Fruit fly (Drosophila melanogaster) whole organism, embryonic: ENCODE measurements around the gene Rcd2.

Source experiments
- Blimp-1 ChIP-seq: fragments of 200-800 bp; sonication (Bioruptor generic); optimal IDR thresholded peaks from 3 replicates; lab custom pipeline; 2018; ENCODE audit warnings: missing biosample characterization, missing genetic modification characterization, mild to moderate bottlenecking, moderate library complexity, missing genetic modification reagents
- CG10267 ChIP-seq: fragments of 200-800 bp; sonication (Bioruptor generic); optimal IDR thresholded peaks from 2 replicates; lab custom pipeline; 2018; ENCODE audit warnings: missing biosample characterization, mild to moderate bottlenecking, missing genetic modification characterization, moderate library complexity
- CG10979 ChIP-seq: fragments of 200-800 bp; sonication (Bioruptor generic); optimal IDR thresholded peaks from 2 replicates; lab custom pipeline; 2018; ENCODE audit warnings: missing biosample characterization, mild to moderate bottlenecking, missing genetic modification characterization, moderate library complexity
- CG11504 ChIP-seq: fragments of 200-800 bp; sonication (Bioruptor generic); optimal IDR thresholded peaks from 3 replicates; lab custom pipeline; 2019; ENCODE audit warnings: missing biosample characterization, mild to moderate bottlenecking, missing genetic modification characterization, moderate library complexity
- CG13624 ChIP-seq: fragments of 200-800 bp; sonication (Bioruptor generic); optimal IDR thresholded peaks from 2 replicates; lab custom pipeline; 2016; ENCODE audit warnings: missing biosample characterization, missing genetic modification characterization
- CG15011 ChIP-seq: fragments of 200-800 bp; sonication (Bioruptor generic); optimal IDR thresholded peaks from 3 replicates; lab custom pipeline; 2018; ENCODE audit warnings: missing biosample characterization, mild to moderate bottlenecking, missing genetic modification characterization
- CG15269 ChIP-seq: fragments of 200-800 bp; sonication (Bioruptor generic); optimal IDR thresholded peaks from 2 replicates; lab custom pipeline; 2018; ENCODE audit warnings: missing biosample characterization, mild to moderate bottlenecking, missing genetic modification characterization, moderate library complexity
- CG1603 ChIP-seq: fragments of 200-800 bp; sonication (Bioruptor generic); optimal IDR thresholded peaks from 2 replicates; lab custom pipeline; 2019; ENCODE audit warnings: missing biosample characterization, mild to moderate bottlenecking, missing genetic modification characterization, moderate library complexity
- CG16815 ChIP-seq: fragments of 200-800 bp; sonication (Bioruptor generic); optimal IDR thresholded peaks from 3 replicates; lab custom pipeline; 2017; ENCODE audit warnings: missing biosample characterization, mild to moderate bottlenecking, missing genetic modification characterization
- CG17359 ChIP-seq: fragments of 200-800 bp; sonication (Bioruptor generic); optimal IDR thresholded peaks from 3 replicates; lab custom pipeline; 2018; ENCODE audit warnings: missing biosample characterization, mild to moderate bottlenecking, missing genetic modification characterization, moderate library complexity
- CG17361 ChIP-seq: fragments of 200-800 bp; sonication (Bioruptor generic); IDR thresholded peaks from 3 replicates; pipeline ENCODE4 v1.3.6; 2022; ENCODE audit warnings: missing biosample characterization, missing genetic modification characterization
- CG17385 ChIP-seq: fragments of 200-800 bp; sonication (Bioruptor generic); optimal IDR thresholded peaks from 3 replicates; lab custom pipeline; 2018; ENCODE audit warnings: missing biosample characterization, mild to moderate bottlenecking, missing genetic modification characterization
- CG18476 ChIP-seq: fragments of 200-800 bp; sonication (Bioruptor generic); optimal IDR thresholded peaks from 2 replicates; lab custom pipeline; 2016; ENCODE audit warnings: missing biosample characterization, mild to moderate bottlenecking, missing genetic modification characterization
- CG2889 ChIP-seq: fragments of 200-800 bp; sonication (Bioruptor generic); IDR thresholded peaks from 3 replicates; pipeline ENCODE4 v1.3.6; 2022; ENCODE audit warnings: missing biosample characterization, missing genetic modification characterization
- CG30431 ChIP-seq: fragments of 200-800 bp; sonication (Bioruptor generic); optimal IDR thresholded peaks from 2 replicates; lab custom pipeline; 2017; ENCODE audit warnings: missing biosample characterization, missing genetic modification characterization
- CG34422 ChIP-seq: fragments of 200-800 bp; sonication (Bioruptor generic); IDR thresholded peaks from 3 replicates; pipeline ENCODE4 v1.3.6; 2022; ENCODE audit warnings: missing biosample characterization, missing genetic modification characterization
- CG4360 ChIP-seq: fragments of 200-800 bp; sonication (Bioruptor generic); IDR thresholded peaks from 2 replicates; pipeline ENCODE4 v1.3.6; 2022; ENCODE audit warnings: missing biosample characterization, missing genetic modification characterization
- CG4424 ChIP-seq: fragments of 200-800 bp; sonication (Bioruptor generic); optimal IDR thresholded peaks from 3 replicates; lab custom pipeline; 2016; ENCODE audit warnings: missing biosample characterization, missing genetic modification characterization
- Dad ChIP-seq: fragments of 200-800 bp; sonication (Bioruptor generic); optimal IDR thresholded peaks from 3 replicates; lab custom pipeline; 2016; ENCODE audit warnings: missing biosample characterization, missing genetic modification characterization
- ERR ChIP-seq: fragments of 200-800 bp; sonication (Bioruptor generic); optimal IDR thresholded peaks from 2 replicates; lab custom pipeline; 2016; ENCODE audit warnings: missing biosample characterization, missing genetic modification characterization
- Ets65A ChIP-seq: fragments of 200-800 bp; sonication (Bioruptor generic); peaks from one replicate; lab custom pipeline; 2016; ENCODE audit warnings: missing biosample characterization, missing genetic modification characterization
- H15 ChIP-seq: fragments of 200-800 bp; sonication (Bioruptor generic); IDR thresholded peaks from 3 replicates; pipeline ENCODE4 v1.3.6; 2022; ENCODE audit warnings: missing biosample characterization, missing genetic modification characterization
- Med ChIP-seq: fragments of 200-800 bp; sonication (Bioruptor generic); peaks from one replicate; lab custom pipeline; 2016; ENCODE audit warnings: missing biosample characterization, missing genetic modification characterization, mild to moderate bottlenecking, inconsistent platforms, moderate library complexity
- Mrtf ChIP-seq: fragments of 200-800 bp; sonication (Bioruptor generic); IDR thresholded peaks from 3 replicates; pipeline ENCODE4 v1.3.6; 2022; ENCODE audit warnings: missing biosample characterization, missing genetic modification characterization
- Oaz ChIP-seq: fragments of 200-800 bp; sonication (Bioruptor generic); IDR thresholded peaks from 2 replicates; pipeline ENCODE4 v1.3.6; 2022; ENCODE audit warnings: missing biosample characterization, missing genetic modification characterization
- Sox102F ChIP-seq: fragments of 200-800 bp; sonication (Bioruptor generic); optimal IDR thresholded peaks from 2 replicates; lab custom pipeline; 2018; ENCODE audit warnings: missing biosample characterization, mild to moderate bottlenecking, missing genetic modification characterization, moderate library complexity
- Trl ChIP-seq, 3 experiments: fragments of >200 bp in 2 of 3; fragments of 200-800 bp in 1 of 3; sonication (Bioruptor generic) in 1 of 3; optimal IDR thresholded peaks; 2 replicates in 1 of 3; 3 replicates in 2 of 3; lab custom pipeline; 2016 to 2017; ENCODE audit warnings: missing biosample characterization in 1 of 3, missing genetic modification characterization in 1 of 3
- Xrp1 ChIP-seq: fragments of 200-800 bp; sonication (Bioruptor generic); IDR thresholded peaks from 2 replicates; pipeline ENCODE4 v1.3.6; 2022; ENCODE audit warnings: missing biosample characterization, missing genetic modification characterization
- YL-1 ChIP-seq: fragments of 200-800 bp; sonication (Bioruptor generic); optimal IDR thresholded peaks from 3 replicates; lab custom pipeline; 2017; ENCODE audit warnings: missing biosample characterization, mild to moderate bottlenecking, missing genetic modification characterization
- ara ChIP-seq: fragments of 200-800 bp; sonication (Bioruptor generic); IDR thresholded peaks from 2 replicates; pipeline ENCODE4 v1.3.6; 2022; ENCODE audit warnings: missing biosample characterization, missing genetic modification characterization
- bsh ChIP-seq, 2 experiments: fragments of 200-800 bp; sonication (Bioruptor generic); optimal IDR thresholded peaks; 2 replicates each; lab custom pipeline; 2017 to 2018; ENCODE audit warnings: mild to moderate bottlenecking in 2 of 2, missing biosample characterization in 2 of 2, missing genetic modification characterization in 2 of 2, moderate library complexity in 1 of 2
- ci ChIP-seq: fragments of 200-800 bp; sonication (Bioruptor generic); IDR thresholded peaks from 3 replicates; pipeline ENCODE4 v1.3.6; 2022; ENCODE audit warnings: missing biosample characterization, missing genetic modification characterization
- dm ChIP-seq: fragments of 200-800 bp; sonication (Bioruptor generic); optimal IDR thresholded peaks from 3 replicates; lab custom pipeline; 2016; ENCODE audit warnings: missing biosample characterization, missing genetic modification characterization
- dmrt11E ChIP-seq: fragments of 200-800 bp; sonication (Bioruptor generic); optimal IDR thresholded peaks from 3 replicates; lab custom pipeline; 2018; ENCODE audit warnings: missing biosample characterization, mild to moderate bottlenecking, missing genetic modification characterization, moderate library complexity
- fd96Cb ChIP-seq: fragments of 200-800 bp; sonication (Bioruptor generic); optimal IDR thresholded peaks from 2 replicates; lab custom pipeline; 2018; ENCODE audit warnings: missing biosample characterization, mild to moderate bottlenecking, missing genetic modification characterization, moderate library complexity
- ftz-f1 ChIP-seq: fragments of 200-800 bp; sonication (Bioruptor generic); optimal IDR thresholded peaks from 2 replicates; lab custom pipeline; 2016; ENCODE audit warnings: missing biosample characterization, missing genetic modification characterization
- gem ChIP-seq: fragments of 200-800 bp; sonication (Bioruptor generic); optimal IDR thresholded peaks from 2 replicates; lab custom pipeline; 2019; ENCODE audit warnings: missing biosample characterization, mild to moderate bottlenecking, missing genetic modification characterization, moderate library complexity
- grn ChIP-seq: fragments of 200-800 bp; sonication (Bioruptor generic); optimal IDR thresholded peaks from 3 replicates; lab custom pipeline; 2017; ENCODE audit warnings: missing biosample characterization, missing genetic modification characterization
- hbn ChIP-seq: fragments of 200-800 bp; sonication (Bioruptor generic); IDR thresholded peaks from 2 replicates; pipeline ENCODE4 v1.3.6; 2022; ENCODE audit warnings: missing biosample characterization, missing genetic modification characterization; ENCODE audit not compliant: partially characterized antibody
- kni ChIP-seq: fragments of 200-800 bp; sonication (Bioruptor generic); optimal IDR thresholded peaks from 3 replicates; lab custom pipeline; 2017; ENCODE audit warnings: mild to moderate bottlenecking, missing biosample characterization, missing genetic modification reagents, missing genetic modification characterization
- lbe ChIP-seq: fragments of 200-800 bp; sonication (Bioruptor generic); optimal IDR thresholded peaks from 2 replicates; lab custom pipeline; 2016; ENCODE audit warnings: missing biosample characterization, mild to moderate bottlenecking, missing genetic modification characterization
- lola ChIP-seq, 3 experiments: fragments of >200 bp in 2 of 3; fragments of 200-800 bp in 1 of 3; sonication (Bioruptor generic) in 1 of 3; optimal IDR thresholded peaks; 2 replicates each; lab custom pipeline; 2017 to 2019; ENCODE audit warnings: missing biosample characterization in 3 of 3, missing genetic modification characterization in 3 of 3, mild to moderate bottlenecking in 1 of 3, moderate library complexity in 1 of 3
- mld ChIP-seq: fragments of 200-800 bp; sonication (Bioruptor generic); IDR thresholded peaks from 3 replicates; pipeline ENCODE4 v1.3.6; 2022; ENCODE audit warnings: missing biosample characterization, missing genetic modification characterization; ENCODE audit not compliant: partially characterized antibody
- oc ChIP-seq: fragments of 200-800 bp; sonication (Bioruptor generic); optimal IDR thresholded peaks from 2 replicates; lab custom pipeline; 2018; ENCODE audit warnings: missing biosample characterization, mild to moderate bottlenecking, missing genetic modification characterization, moderate library complexity
- pan ChIP-seq, 4 experiments: fragments of >200 bp in 3 of 4; fragments of 200-800 bp in 1 of 4; sonication (Bioruptor generic) in 1 of 4; optimal IDR thresholded peaks in 3 of 4; IDR thresholded peaks in 1 of 4; 2 replicates each; pipeline versions ENCODE4 v1.3.6 to Lab custom; 2017 to 2022; ENCODE audit warnings: missing biosample characterization in 2 of 4, missing genetic modification characterization in 2 of 4, mixed read lengths in 1 of 4
- phol ChIP-seq: fragments of 200-800 bp; sonication (Bioruptor generic); optimal IDR thresholded peaks from 3 replicates; lab custom pipeline; 2018; ENCODE audit warnings: missing biosample characterization, mild to moderate bottlenecking, missing genetic modification characterization, moderate library complexity
- row ChIP-seq: fragments of 200-800 bp; sonication (Bioruptor generic); IDR thresholded peaks from 3 replicates; pipeline ENCODE4 v1.3.6; 2022; ENCODE audit warnings: missing biosample characterization, missing genetic modification characterization
- vvl ChIP-seq: fragments of 200-800 bp; sonication (Bioruptor generic); IDR thresholded peaks from 2 replicates; pipeline ENCODE4 v1.3.6; 2022; ENCODE audit warnings: missing biosample characterization, missing genetic modification characterization

The Rcd2 gene

DNA sequence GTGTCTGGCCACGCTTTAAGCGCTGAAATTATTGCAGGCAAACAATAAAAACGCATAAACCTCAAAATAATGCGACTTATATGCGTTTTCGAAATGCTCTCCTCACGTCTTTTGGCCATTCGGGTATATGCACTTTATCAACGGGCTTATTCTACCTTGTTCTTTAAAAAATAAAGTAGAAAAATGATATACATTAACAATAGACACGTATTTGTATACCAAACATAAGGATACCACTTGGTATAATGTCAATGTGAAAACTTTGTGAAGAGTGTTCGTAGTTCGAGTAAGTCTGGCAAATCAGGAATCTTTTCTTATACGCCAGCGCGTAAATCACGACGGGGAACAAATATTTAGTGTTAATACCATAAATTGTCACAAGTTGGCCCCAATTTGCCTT, 16.2 kb upstream of the Rcd2 start (continued):
- no peak for TF ChIP-seq CG4360
- TF ChIP-seq CG15269 (tag; lab: Kevin White, UChicago) = peak; percentile 13
- peak; percentile 19 for TF ChIP-seq phol (tag; lab: Kevin White, UChicago)
- TF ChIP-seq CG34422 (GFP tag; lab: Robert Waterston, UW) = no peak
- no peak for TF ChIP-seq CG17361 (GFP tag; lab: Robert Waterston, UW)
- TF ChIP-seq lbe (GFP tag; lab: Kevin White, UChicago) = peak; percentile 48
- TF ChIP-seq YL-1 (GFP tag; lab: Kevin White, UChicago) = no peak
- no peak for TF ChIP-seq pan (optimal IDR thresholded peaks at IDR 0.05; lab: Kevin White, UChicago)
- TF ChIP-seq pan (GFP tag; optimal IDR thresholded peaks at IDR 0.05 in 1 of 2, IDR thresholded peaks at IDR 0.05 in 1 of 2) = peak in 1 of 2 experiments; percentile 8
- peak; percentile 58 for TF ChIP-seq oc (tag; lab: Kevin White, UChicago)
- no peak for TF ChIP-seq ERR (GFP tag; lab: Kevin White, UChicago)
- no peak for TF ChIP-seq Dad (GFP tag; lab: Kevin White, UChicago)
- peak in 1 of 2 experiments; percentile 41 for TF ChIP-seq bsh (GFP tag; optimal IDR thresholded peaks at IDR 0.05; lab: Kevin White, UChicago)
- TF ChIP-seq CG18476 = no peak
- TF ChIP-seq mld (GFP tag; lab: Robert Waterston, UW) = no peak
- TF ChIP-seq CG15011 (GFP tag; lab: Kevin White, UChicago) = no peak
- TF ChIP-seq kni (GFP tag; lab: Kevin White, UChicago) = no peak
- no peak for TF ChIP-seq ara (GFP tag; lab: Robert Waterston, UW)
- TF ChIP-seq CG30431 = no peak
- TF ChIP-seq ci (GFP tag; lab: Robert Waterston, UW) = 0 out of 3 replicates have a peak, but pooled peaks have one; percentile 32
- peak; percentile 17 for TF ChIP-seq fd96Cb (tag; lab: Kevin White, UChicago)
- no peak for TF ChIP-seq CG16815
- no peak for TF ChIP-seq ftz-f1
- TF ChIP-seq CG13624 (GFP tag; lab: Kevin White, UChicago) = no peak
- no peak for TF ChIP-seq CG2889 (GFP tag; lab: Robert Waterston, UW)
- TF ChIP-seq dm (GFP tag; lab: Kevin White, UChicago) = no peak
- TF ChIP-seq Oaz = no peak

DNA sequence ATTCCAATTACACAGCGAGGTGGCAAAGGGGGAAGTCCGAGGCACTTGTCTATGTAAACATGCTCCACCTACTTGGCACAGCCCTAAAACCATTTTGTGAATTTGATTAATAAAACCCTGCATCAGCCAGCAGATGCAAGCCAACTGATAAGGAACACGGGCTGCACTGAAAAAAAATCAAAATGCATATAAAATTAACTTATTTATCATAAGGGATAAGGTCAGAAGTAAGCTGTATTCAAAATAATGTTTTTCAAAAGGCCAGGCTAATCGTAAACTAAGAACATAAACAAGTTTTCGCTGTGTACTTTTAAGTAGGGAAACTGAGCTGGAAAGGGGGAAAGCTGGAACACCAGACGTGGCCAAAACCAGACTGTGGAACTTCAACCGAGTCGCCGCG, 11.6 kb upstream of the Rcd2 start:
- TF ChIP-seq CG10267 (tag; lab: Kevin White, UChicago) = peak; percentile 3
- TF ChIP-seq CG17385 (GFP tag; lab: Kevin White, UChicago) = no peak
- TF ChIP-seq Xrp1 (GFP tag; lab: Robert Waterston, UW) = peak; percentile 42; the same call in 1 of the 2 replicates
- peak in 1 of 3 experiments; percentile 10 for TF ChIP-seq lola (GFP tag; optimal IDR thresholded peaks at IDR 0.05; lab: Kevin White, UChicago)
- peak; percentile 74 for TF ChIP-seq Med (GFP tag; lab: Kevin White, UChicago)
- peak; percentile 7 for TF ChIP-seq CG17359 (tag; lab: Kevin White, UChicago)
- TF ChIP-seq Sox102F = peak; percentile 17
- TF ChIP-seq dmrt11E = peak; percentile 33
- peak; percentile 9 for TF ChIP-seq CG11504 (tag; lab: Kevin White, UChicago)
- peak; percentile 13 for TF ChIP-seq oc (tag; lab: Kevin White, UChicago)
- peak; percentile 95 for TF ChIP-seq Ets65A
- TF ChIP-seq CG4424 (GFP tag; lab: Kevin White, UChicago) = peak; percentile 19
- TF ChIP-seq Blimp-1 (GFP tag; lab: Kevin White, UChicago) = peak; percentile 56
- TF ChIP-seq Trl (optimal IDR thresholded peaks at IDR 0.05; lab: Kevin White, UChicago) = no peak
- peak; percentile 25 for TF ChIP-seq Trl (GFP tag; optimal IDR thresholded peaks at IDR 0.05; lab: Kevin White, UChicago)
- TF ChIP-seq row (GFP tag; lab: Robert Waterston, UW) = peak; percentile 29; the same call in 1 of the 3 replicates
- TF ChIP-seq ara (GFP tag; lab: Robert Waterston, UW) = peak; percentile 38; the same call in 1 of the 2 replicates
- TF ChIP-seq grn = peak; percentile 77
- no peak for TF ChIP-seq Mrtf (GFP tag; lab: Robert Waterston, UW)
- TF ChIP-seq bsh (GFP tag; optimal IDR thresholded peaks at IDR 0.05; lab: Kevin White, UChicago) = peak; percentile 33 to 57
- TF ChIP-seq hbn (GFP tag; lab: Robert Waterston, UW) = no peak
- peak; percentile 39 for TF ChIP-seq CG10979 (tag; lab: Kevin White, UChicago)
- TF ChIP-seq gem = peak; percentile 44
- peak; percentile 46; the same call in 1 of the 2 replicates for TF ChIP-seq vvl (GFP tag; lab: Robert Waterston, UW)
- peak; percentile 31 for TF ChIP-seq CG1603 (tag; lab: Kevin White, UChicago)
- TF ChIP-seq H15 (GFP tag; lab: Robert Waterston, UW) = no peak
